Worm (Caenorhabditis elegans) whole organism, L3 larva: ENCODE results near the gene mob-2.

Experiments used
- R02D3.7 ChIP-seq: fragments of 150-350 bp; optimal IDR thresholded peaks from 2 replicates; lab custom pipeline; 2014; ENCODE audit warnings: missing biosample characterization, missing genetic modification characterization
- aly-2 ChIP-seq: fragments of 150-350 bp; optimal IDR thresholded peaks from 2 replicates; lab custom pipeline; 2014; ENCODE audit warnings: missing biosample characterization, missing genetic modification characterization
- ceh-16 ChIP-seq: sonication (generic microtip); optimal IDR thresholded peaks from 2 replicates; lab custom pipeline; 2017; ENCODE audit warnings: missing biosample characterization, missing genetic modification characterization
- ceh-28 ChIP-seq: fragments of 150-350 bp; optimal IDR thresholded peaks from 2 replicates; lab custom pipeline; 2014; ENCODE audit warnings: missing biosample characterization, missing genetic modification reagents, missing genetic modification characterization
- ceh-82 ChIP-seq: fragments of 150-350 bp; optimal IDR thresholded peaks from 2 replicates; lab custom pipeline; 2014; ENCODE audit warnings: missing biosample characterization, missing genetic modification characterization
- daf-12 ChIP-seq: fragments of 150-350 bp; optimal IDR thresholded peaks from 2 replicates; lab custom pipeline; 2014; ENCODE audit warnings: missing biosample characterization, missing genetic modification reagents, missing genetic modification characterization
- egl-27 ChIP-seq: sonication (generic microtip); optimal IDR thresholded peaks from 4 replicates; lab custom pipeline; 2017; ENCODE audit warnings: missing biosample characterization, missing genetic modification reagents, missing genetic modification characterization
- egl-5 ChIP-seq: fragments of 150-350 bp; optimal IDR thresholded peaks from 2 replicates; lab custom pipeline; 2017; ENCODE audit warnings: missing biosample characterization, missing genetic modification reagents, missing genetic modification characterization, inconsistent platforms
- elt-1 ChIP-seq: fragments of 150-350 bp; optimal IDR thresholded peaks from 2 replicates; lab custom pipeline; 2014; ENCODE audit warnings: missing biosample characterization, missing genetic modification characterization
- elt-2 ChIP-seq: sonication (generic microtip); optimal IDR thresholded peaks from 2 replicates; lab custom pipeline; 2016; ENCODE audit warnings: missing genetic modification reagents, mild to moderate bottlenecking, missing genetic modification characterization, missing compliant biosample characterization
- eor-1 ChIP-seq, 2 experiments: fragments of 150-350 bp; optimal IDR thresholded peaks; 2 replicates each; lab custom pipeline; 2014 to 2018; ENCODE audit warnings: missing biosample characterization in 2 of 2, missing genetic modification characterization in 2 of 2
- fkh-10 ChIP-seq: sonication (generic microtip); optimal IDR thresholded peaks from 2 replicates; lab custom pipeline; 2017; ENCODE audit warnings: missing biosample characterization, missing genetic modification reagents, missing genetic modification characterization
- fkh-2 ChIP-seq: fragments of 150-350 bp; optimal IDR thresholded peaks from 2 replicates; lab custom pipeline; 2014; ENCODE audit warnings: missing biosample characterization, missing genetic modification reagents, missing genetic modification characterization
- fos-1 ChIP-seq: fragments of 150-350 bp; optimal IDR thresholded peaks from 2 replicates; lab custom pipeline; 2014; ENCODE audit warnings: missing biosample characterization, missing genetic modification characterization
- jun-1 ChIP-seq: fragments of 150-350 bp; optimal IDR thresholded peaks from 2 replicates; lab custom pipeline; 2014; ENCODE audit warnings: missing biosample characterization, missing genetic modification reagents, missing genetic modification characterization
- lin-15B ChIP-seq: fragments of 150-350 bp; optimal IDR thresholded peaks from 2 replicates; lab custom pipeline; 2014; ENCODE audit warnings: missing biosample characterization, missing genetic modification characterization
- lin-39 ChIP-seq: fragments of 150-350 bp; optimal IDR thresholded peaks from 2 replicates; lab custom pipeline; 2018; ENCODE audit warnings: missing biosample characterization, missing genetic modification reagents, missing genetic modification characterization
- mml-1 ChIP-seq: fragments of 150-350 bp; sonication (generic microtip); optimal IDR thresholded peaks from 3 replicates; lab custom pipeline; 2014; ENCODE audit warnings: missing biosample characterization, missing genetic modification characterization
- nfya-1 ChIP-seq: sonication (generic microtip); optimal IDR thresholded peaks from 2 replicates; lab custom pipeline; 2017; ENCODE audit warnings: missing genetic modification characterization, mild to moderate bottlenecking, missing compliant biosample characterization, antibody characterized with exemption, moderate library complexity; ENCODE audit not compliant: insufficient read depth
- nhr-11 ChIP-seq: fragments of 150-350 bp; optimal IDR thresholded peaks from 2 replicates; lab custom pipeline; 2014; ENCODE audit warnings: missing biosample characterization, missing genetic modification characterization
- nhr-23 ChIP-seq: fragments of 150-350 bp; optimal IDR thresholded peaks from 2 replicates; lab custom pipeline; 2014; ENCODE audit warnings: missing biosample characterization, missing genetic modification reagents, missing genetic modification characterization
- nhr-237 ChIP-seq: fragments of 150-350 bp; optimal IDR thresholded peaks from 2 replicates; lab custom pipeline; 2014; ENCODE audit warnings: missing biosample characterization, missing genetic modification characterization
- nhr-25 ChIP-seq: sonication (generic microtip); optimal IDR thresholded peaks from 2 replicates; lab custom pipeline; 2017; ENCODE audit warnings: missing biosample characterization, missing genetic modification characterization
- nhr-43 ChIP-seq: sonication (generic microtip); optimal IDR thresholded peaks from 2 replicates; lab custom pipeline; 2016; ENCODE audit warnings: mild to moderate bottlenecking, missing genetic modification characterization, missing compliant biosample characterization; ENCODE audit not compliant: poor library complexity, severe bottlenecking
- nhr-67 ChIP-seq: fragments of 150-350 bp; optimal IDR thresholded peaks from 2 replicates; lab custom pipeline; 2014; ENCODE audit warnings: missing biosample characterization, missing genetic modification characterization
- nhr-76 ChIP-seq: fragments of 150-350 bp; sonication (generic microtip); optimal IDR thresholded peaks from 5 replicates; lab custom pipeline; 2014; ENCODE audit warnings: missing biosample characterization, missing genetic modification characterization
- nhr-77 ChIP-seq: fragments of 150-350 bp; optimal IDR thresholded peaks from 2 replicates; lab custom pipeline; 2014; ENCODE audit warnings: missing biosample characterization, missing genetic modification characterization
- pha-4 ChIP-seq: fragments of 150-350 bp; optimal IDR thresholded peaks from 2 replicates; lab custom pipeline; 2014; ENCODE audit warnings: missing biosample characterization, missing genetic modification reagents, missing genetic modification characterization
- sea-2 ChIP-seq: fragments of 150-350 bp; sonication (generic microtip); optimal IDR thresholded peaks from 4 replicates; lab custom pipeline; 2014; ENCODE audit warnings: missing biosample characterization, missing genetic modification reagents, missing genetic modification characterization
- skn-1 ChIP-seq: fragments of 150-350 bp; optimal IDR thresholded peaks from 2 replicates; lab custom pipeline; 2014; ENCODE audit warnings: missing biosample characterization, missing genetic modification characterization
- snpc-4 ChIP-seq: fragments of 150-350 bp; optimal IDR thresholded peaks from 2 replicates; lab custom pipeline; 2014; ENCODE audit warnings: missing biosample characterization, missing genetic modification characterization
- tbx-2 ChIP-seq: sonication (generic microtip); optimal IDR thresholded peaks from 2 replicates; lab custom pipeline; 2016; ENCODE audit warnings: mild to moderate bottlenecking, missing genetic modification characterization, missing compliant biosample characterization
- unc-39 ChIP-seq: sonication (generic microtip); optimal IDR thresholded peaks from 4 replicates; lab custom pipeline; 2017; ENCODE audit warnings: missing biosample characterization, missing genetic modification characterization
- unc-62 ChIP-seq: fragments of 150-350 bp; sonication (generic microtip); optimal IDR thresholded peaks from 4 replicates; lab custom pipeline; 2014; ENCODE audit warnings: missing biosample characterization, missing genetic modification reagents, missing genetic modification characterization
- zag-1 ChIP-seq: fragments of 150-350 bp; optimal IDR thresholded peaks from 2 replicates; lab custom pipeline; 2014; ENCODE audit warnings: missing biosample characterization, missing genetic modification characterization
- ztf-11 ChIP-seq: fragments of 150-350 bp; optimal IDR thresholded peaks from 2 replicates; lab custom pipeline; 2014; ENCODE audit warnings: missing biosample characterization, missing genetic modification characterization
- ztf-4 ChIP-seq: fragments of 150-350 bp; optimal IDR thresholded peaks from 2 replicates; lab custom pipeline; 2014; ENCODE audit warnings: missing biosample characterization, missing genetic modification characterization

The mob-2 gene

ce11 chrX:13157112-13157768, 12.6 kb downstream of the mob-2 start:
- TF ChIP-seq skn-1 (tag; lab: Kevin White, UChicago): no peak
- TF ChIP-seq pha-4: peak; percentile 15
- peak; percentile 65 for TF ChIP-seq ceh-28 (tag; lab: Kevin White, UChicago)

ce11 chrX:13155730-13156129, 14.1 kb downstream of the mob-2 start:
- TF ChIP-seq fkh-10 (GFP tag; lab: Kevin White, UChicago) (peak; percentile 69), snpc-4 (tag; lab: Kevin White, UChicago) (no peak), skn-1 (tag; lab: Kevin White, UChicago) (no peak), R02D3.7 (tag; lab: Kevin White, UChicago) (no peak)
- TF ChIP-seq, all 47 proteins: peak for 1

- no peak for TF ChIP-seq mml-1 (tag; lab: Kevin White, UChicago)
- TF ChIP-seq lin-15B (tag; lab: Kevin White, UChicago): no peak
- TF ChIP-seq elt-2 (tag; lab: Kevin White, UChicago): peak; percentile 57
Measured at ce11 chrX:13154514-13154913, 15.4 kb downstream of the mob-2 start.

ce11 chrX:13147105-13147504, 22.8 kb downstream of the mob-2 start:
- TF ChIP-seq nhr-25 (tag; lab: Kevin White, UChicago): peak; percentile 63
- TF ChIP-seq lin-39 (tag; lab: Kevin White, UChicago): peak; percentile 65
- TF ChIP-seq nhr-237 (tag; lab: Kevin White, UChicago): no peak
- TF ChIP-seq nhr-67 (tag; lab: Kevin White, UChicago): no peak
- TF ChIP-seq nfya-1 (tag; lab: Kevin White, UChicago): peak; percentile 32
- TF ChIP-seq egl-27 (tag; lab: Kevin White, UChicago): no peak
- no peak for TF ChIP-seq pha-4
- TF ChIP-seq sea-2 (GFP tag; lab: Kevin White, UChicago): no peak
- no peak for TF ChIP-seq tbx-2 (tag; lab: Kevin White, UChicago)
- TF ChIP-seq unc-39: no peak
- TF ChIP-seq snpc-4 (tag; lab: Kevin White, UChicago): no peak
- TF ChIP-seq ztf-11 (tag; lab: Kevin White, UChicago): no peak
- TF ChIP-seq nhr-77: no peak
- no peak for TF ChIP-seq skn-1 (tag; lab: Kevin White, UChicago)
- TF ChIP-seq R02D3.7 (tag; lab: Kevin White, UChicago): no peak
- TF ChIP-seq fkh-2 (tag; lab: Kevin White, UChicago): no peak
- TF ChIP-seq egl-5: peak; percentile 60

ce11 chrX:13145988-13146873, 23.6 kb downstream of the mob-2 start:
- no peak for TF ChIP-seq fos-1 (tag; lab: Kevin White, UChicago)
- TF ChIP-seq daf-12 (tag; lab: Kevin White, UChicago): no peak
- no peak for TF ChIP-seq skn-1 (tag; lab: Kevin White, UChicago)
- TF ChIP-seq nhr-25 (tag; lab: Kevin White, UChicago): peak; percentile 67
- no peak for TF ChIP-seq jun-1
- no peak for TF ChIP-seq ztf-4 (tag; lab: Kevin White, UChicago)
- no peak for TF ChIP-seq unc-62 (GFP tag; lab: Kevin White, UChicago)
- no peak for TF ChIP-seq nhr-77
- no peak for TF ChIP-seq eor-1 (tag; optimal IDR thresholded peaks at IDR 0.05; lab: Kevin White, UChicago)
- TF ChIP-seq snpc-4 (tag; lab: Kevin White, UChicago): no peak
- no peak for TF ChIP-seq egl-27 (tag; lab: Kevin White, UChicago)
- no peak for TF ChIP-seq egl-5
- no peak for TF ChIP-seq nhr-11
- no peak for TF ChIP-seq lin-39 (tag; lab: Kevin White, UChicago)
- TF ChIP-seq ceh-16 (tag; lab: Kevin White, UChicago): no peak
- TF ChIP-seq nhr-76 (tag; lab: Kevin White, UChicago): no peak
- no peak for TF ChIP-seq ceh-28 (tag; lab: Kevin White, UChicago)
- no peak for TF ChIP-seq R02D3.7 (tag; lab: Kevin White, UChicago)
- no peak for TF ChIP-seq ceh-82 (tag; lab: Kevin White, UChicago)
- TF ChIP-seq zag-1 (tag; lab: Kevin White, UChicago): no peak
- TF ChIP-seq elt-1 (tag; lab: Kevin White, UChicago): peak; percentile 18
- TF ChIP-seq nhr-23: peak; percentile 50
- no peak for TF ChIP-seq nhr-67 (tag; lab: Kevin White, UChicago)
- TF ChIP-seq aly-2 (tag; lab: Kevin White, UChicago): no peak
- TF ChIP-seq pha-4: no peak
- peak; percentile 7 for TF ChIP-seq nhr-43 (tag; lab: Kevin White, UChicago)
- no peak for TF ChIP-seq tbx-2 (tag; lab: Kevin White, UChicago)
